Fruit fly (Drosophila melanogaster) whole organism, wandering third instar larva: ENCODE results near the gene CG14454.

ENCODE experiments used
- Abd-B ChIP-seq: fragments of >200 bp; optimal IDR thresholded peaks from 2 replicates; lab custom pipeline; 2017; ENCODE audit warnings: missing biosample characterization, missing genetic modification characterization
- Myc ChIP-seq: fragments of >200 bp; optimal IDR thresholded peaks from 2 replicates; lab custom pipeline; 2017
- N ChIP-seq: fragments of >200 bp; optimal IDR thresholded peaks from 2 replicates; lab custom pipeline; 2018; ENCODE audit warnings: missing biosample characterization, missing external identifiers, missing genetic modification characterization
- Sp1 ChIP-seq: fragments of 200-800 bp; sonication (Bioruptor generic); optimal IDR thresholded peaks from 3 replicates; lab custom pipeline; 2019; ENCODE audit warnings: missing biosample characterization, mild to moderate bottlenecking, missing genetic modification characterization, moderate library complexity
- Vsx2 ChIP-seq: fragments of 200-300, 225-300 bp; sonication (Bioruptor generic); optimal IDR thresholded peaks from 2 replicates; lab custom pipeline; 2018; ENCODE audit warnings: missing biosample characterization, missing genetic modification characterization; ENCODE audit not compliant: partially characterized antibody
- br ChIP-seq: fragments of 200-800 bp; sonication (Bioruptor generic); optimal IDR thresholded peaks from 2 replicates; lab custom pipeline; 2016; ENCODE audit warnings: missing biosample characterization, missing genetic modification characterization
- foxo ChIP-seq, 2 experiments: fragments of 200-800 bp; sonication (Bioruptor generic); optimal IDR thresholded peaks; 2 replicates in 1 of 2; 3 replicates in 1 of 2; lab custom pipeline; 2016 to 2017; ENCODE audit warnings: missing biosample characterization in 2 of 2, missing genetic modification characterization in 2 of 2
- fru ChIP-seq: fragments of 200-800 bp; sonication (Bioruptor generic); optimal IDR thresholded peaks from 3 replicates; lab custom pipeline; 2016; ENCODE audit warnings: missing biosample characterization, mild to moderate bottlenecking, missing genetic modification characterization
- h ChIP-seq: fragments of 200-800 bp; sonication (Bioruptor generic); optimal IDR thresholded peaks from 3 replicates; lab custom pipeline; 2016; ENCODE audit warnings: missing biosample characterization, mild to moderate bottlenecking, missing genetic modification characterization
- pan ChIP-seq: fragments of >200 bp; optimal IDR thresholded peaks from 2 replicates; lab custom pipeline; 2017
- usp ChIP-seq: fragments of >200 bp; optimal IDR thresholded peaks from 2 replicates; lab custom pipeline; 2017; ENCODE audit warnings: missing biosample characterization, missing genetic modification characterization

- TF ChIP-seq N (GFP tag; lab: Kevin White, UChicago) (no peak), foxo (GFP tag; optimal IDR thresholded peaks at IDR 0.05; lab: Kevin White, UChicago) (no peak), Myc (lab: Kevin White, UChicago) (no peak), pan (lab: Kevin White, UChicago) (no peak), Abd-B (no peak), Sp1 (no peak), Vsx2 (GFP tag; lab: Kevin White, UChicago) (no peak), usp (GFP tag; lab: Kevin White, UChicago) (no peak), br (no peak), h (GFP tag; lab: Kevin White, UChicago) (no peak), fru (no peak)
These were observed 29.7 kb upstream of the CG14454 start, which contains the start of gene CG14451 for dm6 chr3L:22721991-22722390.
